Worm (Caenorhabditis elegans) whole organism, mixed stage, embryonic: Measurements from ENCODE around the gene F48F5.6.

Experiments
- M03D4.4 ChIP-seq: sonication (generic microtip); optimal IDR thresholded peaks from 2 replicates; lab custom pipeline; 2017; ENCODE audit warnings: mild to moderate bottlenecking, missing genetic modification characterization, missing compliant biosample characterization
- bed-3 ChIP-seq: fragments of 200-800 bp; sonication (Bioruptor generic); optimal IDR thresholded peaks from 3 replicates; lab custom pipeline; 2018; ENCODE audit warnings: mild to moderate bottlenecking, missing genetic modification characterization, moderate library complexity, missing compliant biosample characterization
- blmp-1 ChIP-seq: fragments of 150-350 bp; optimal IDR thresholded peaks from 2 replicates; lab custom pipeline; 2014; ENCODE audit warnings: missing biosample characterization, missing genetic modification characterization
- ceh-39 ChIP-seq: fragments of 150-350 bp; optimal IDR thresholded peaks from 2 replicates; lab custom pipeline; 2014; ENCODE audit warnings: missing biosample characterization, missing genetic modification characterization
- ceh-43 ChIP-seq: fragments of 200-800 bp; sonication (Bioruptor generic); optimal IDR thresholded peaks from 2 replicates; lab custom pipeline; 2018; ENCODE audit warnings: mild to moderate bottlenecking, missing genetic modification characterization, moderate library complexity, missing compliant biosample characterization
- ceh-83 ChIP-seq: fragments of 200-800 bp; sonication (Bioruptor generic); optimal IDR thresholded peaks from 2 replicates; lab custom pipeline; 2018; ENCODE audit warnings: mild to moderate bottlenecking, missing genetic modification characterization, missing compliant biosample characterization
- ces-1 ChIP-seq: fragments of 150-350 bp; optimal IDR thresholded peaks from 2 replicates; lab custom pipeline; 2014; ENCODE audit warnings: missing biosample characterization, missing genetic modification reagents, missing genetic modification characterization
- cnd-1 ChIP-seq: fragments of 200-800 bp; sonication (Bioruptor generic); optimal IDR thresholded peaks from 2 replicates; lab custom pipeline; 2018; ENCODE audit warnings: mild to moderate bottlenecking, missing genetic modification characterization, missing compliant biosample characterization
- drap-1 ChIP-seq: fragments of 200-800 bp; sonication (Bioruptor generic); optimal IDR thresholded peaks from 3 replicates; lab custom pipeline; 2018; ENCODE audit warnings: mild to moderate bottlenecking, missing genetic modification characterization, missing compliant biosample characterization
- elt-1 ChIP-seq: sonication (generic microtip); optimal IDR thresholded peaks from 2 replicates; lab custom pipeline; 2017; ENCODE audit warnings: missing genetic modification characterization, mild to moderate bottlenecking, missing compliant biosample characterization, antibody characterized with exemption, moderate library complexity, borderline replicate concordance; ENCODE audit not compliant: insufficient read depth
- elt-3 ChIP-seq: fragments of 150-350 bp; optimal IDR thresholded peaks from 2 replicates; lab custom pipeline; 2014; ENCODE audit warnings: missing biosample characterization, missing genetic modification characterization
- flh-1 ChIP-seq: fragments of 200-800 bp; sonication (Bioruptor generic); optimal IDR thresholded peaks from 2 replicates; lab custom pipeline; 2018; ENCODE audit warnings: mild to moderate bottlenecking, missing genetic modification characterization, moderate library complexity, missing compliant biosample characterization
- ham-2 ChIP-seq: fragments of 200-800 bp; sonication (Bioruptor generic); optimal IDR thresholded peaks from 2 replicates; lab custom pipeline; 2018; ENCODE audit warnings: mild to moderate bottlenecking, missing genetic modification characterization, missing compliant biosample characterization
- lin-13 ChIP-seq: fragments of 150-350 bp; optimal IDR thresholded peaks from 2 replicates; lab custom pipeline; 2014; ENCODE audit warnings: missing biosample characterization, missing genetic modification characterization
- lin-32 ChIP-seq: fragments of 200-800 bp; sonication (Bioruptor generic); optimal IDR thresholded peaks from 2 replicates; lab custom pipeline; 2018; ENCODE audit warnings: mild to moderate bottlenecking, missing genetic modification characterization, missing compliant biosample characterization
- lsy-2 ChIP-seq: fragments of 150-350 bp; optimal IDR thresholded peaks from 2 replicates; lab custom pipeline; 2014; ENCODE audit warnings: missing biosample characterization, missing genetic modification characterization
- mab-5 ChIP-seq: fragments of 150-350 bp; optimal IDR thresholded peaks from 2 replicates; lab custom pipeline; 2014; ENCODE audit warnings: missing biosample characterization, missing genetic modification characterization
- mep-1 ChIP-seq: fragments of 150-350 bp; optimal IDR thresholded peaks from 2 replicates; lab custom pipeline; 2017; ENCODE audit warnings: missing biosample characterization, missing genetic modification reagents, missing genetic modification characterization, inconsistent platforms
- mls-2 ChIP-seq: sonication (generic microtip); optimal IDR thresholded peaks from 2 replicates; lab custom pipeline; 2016; ENCODE audit warnings: mild to moderate bottlenecking, missing genetic modification characterization, moderate library complexity, missing compliant biosample characterization
- nhr-12 ChIP-seq: fragments of 150-350 bp; optimal IDR thresholded peaks from 2 replicates; lab custom pipeline; 2014; ENCODE audit warnings: missing biosample characterization, missing genetic modification characterization
- nhr-2 ChIP-seq: fragments of 150-350 bp; optimal IDR thresholded peaks from 2 replicates; lab custom pipeline; 2014; ENCODE audit warnings: missing biosample characterization, missing genetic modification characterization
- nhr-237 ChIP-seq: fragments of 150-350 bp; optimal IDR thresholded peaks from 2 replicates; lab custom pipeline; 2014; ENCODE audit warnings: missing biosample characterization, missing genetic modification characterization
- nhr-28 ChIP-seq: fragments of 150-350 bp; optimal IDR thresholded peaks from 2 replicates; lab custom pipeline; 2014; ENCODE audit warnings: missing biosample characterization, missing genetic modification characterization
- nhr-76 ChIP-seq: sonication (generic microtip); optimal IDR thresholded peaks from 2 replicates; lab custom pipeline; 2017; ENCODE audit warnings: missing biosample characterization, missing genetic modification characterization
- pha-4 ChIP-seq: fragments of 150-350 bp; optimal IDR thresholded peaks from 2 replicates; lab custom pipeline; 2018; ENCODE audit warnings: missing biosample characterization, missing genetic modification reagents, missing genetic modification characterization
- sem-2 ChIP-seq: fragments of 200-800 bp; sonication (Bioruptor generic); optimal IDR thresholded peaks from 2 replicates; lab custom pipeline; 2018; ENCODE audit warnings: mild to moderate bottlenecking, missing genetic modification characterization, missing compliant biosample characterization
- snpc-4 ChIP-seq: fragments of 150-350 bp; optimal IDR thresholded peaks from 2 replicates; lab custom pipeline; 2014; ENCODE audit warnings: missing biosample characterization, missing genetic modification characterization
- sptf-1 ChIP-seq: sonication (generic microtip); optimal IDR thresholded peaks from 2 replicates; lab custom pipeline; 2017; ENCODE audit warnings: mild to moderate bottlenecking, missing genetic modification characterization, moderate library complexity, missing compliant biosample characterization
- tbx-8 ChIP-seq: fragments of 200-800 bp; sonication (Bioruptor generic); optimal IDR thresholded peaks from 2 replicates; lab custom pipeline; 2018; ENCODE audit warnings: mild to moderate bottlenecking, missing genetic modification characterization, moderate library complexity, missing compliant biosample characterization
- unc-120 ChIP-seq: sonication (generic microtip); optimal IDR thresholded peaks from 2 replicates; lab custom pipeline; 2017; ENCODE audit warnings: missing genetic modification characterization, missing compliant biosample characterization; ENCODE audit not compliant: poor library complexity, severe bottlenecking
- unc-39 ChIP-seq: fragments of 150-350 bp; optimal IDR thresholded peaks from 2 replicates; lab custom pipeline; 2014; ENCODE audit warnings: missing biosample characterization, missing genetic modification characterization
- unc-62 ChIP-seq: fragments of 150-350 bp; optimal IDR thresholded peaks from 2 replicates; lab custom pipeline; 2014; ENCODE audit warnings: missing biosample characterization, missing genetic modification reagents, missing genetic modification characterization
- zip-8 ChIP-seq: fragments of 150-350 bp; optimal IDR thresholded peaks from 2 replicates; lab custom pipeline; 2014; ENCODE audit warnings: missing biosample characterization, missing genetic modification characterization
- ztf-11 ChIP-seq: fragments of 150-350 bp; optimal IDR thresholded peaks from 2 replicates; lab custom pipeline; 2014; ENCODE audit warnings: missing biosample characterization, missing genetic modification characterization

Gene F48F5.6

ce11 chrV:20413426-20413825, 39.6 kb downstream of the F48F5.6 start:
- TF ChIP-seq zip-8 (tag; lab: Kevin White, UChicago) (no peak), lin-13 (no peak), cnd-1 (tag; lab: Kevin White, UChicago) (no peak), nhr-237 (tag; lab: Kevin White, UChicago) (no peak)

ce11 chrV:20412225-20412624, 40.8 kb downstream of the F48F5.6 start:
- TF ChIP-seq ces-1 = no peak
- no peak for TF ChIP-seq mab-5 (tag; lab: Kevin White, UChicago)
- no peak for TF ChIP-seq unc-39 (tag; lab: Kevin White, UChicago)
- no peak for TF ChIP-seq elt-1
- no peak for TF ChIP-seq nhr-12 (tag; lab: Kevin White, UChicago)

- TF ChIP-seq lsy-2 (tag; lab: Kevin White, UChicago) = no peak
- TF ChIP-seq sem-2 (GFP tag; lab: Kevin White, UChicago) = no peak
- TF ChIP-seq mls-2 = no peak
- no peak for TF ChIP-seq nhr-76 (tag; lab: Kevin White, UChicago)
- no peak for TF ChIP-seq unc-120 (tag; lab: Kevin White, UChicago)
- TF ChIP-seq tbx-8 (GFP tag; lab: Kevin White, UChicago) = no peak
- TF ChIP-seq nhr-2 (tag; lab: Kevin White, UChicago) = no peak
- TF ChIP-seq nhr-12 (tag; lab: Kevin White, UChicago) = no peak
- no peak for TF ChIP-seq ztf-11
- TF ChIP-seq mab-5 (tag; lab: Kevin White, UChicago) = no peak
- TF ChIP-seq ham-2 (GFP tag; lab: Kevin White, UChicago) = no peak
- TF ChIP-seq flh-1 (GFP tag; lab: Kevin White, UChicago) = no peak
- TF ChIP-seq mep-1 (tag; lab: Kevin White, UChicago) = no peak
- no peak for TF ChIP-seq bed-3
- no peak for TF ChIP-seq ces-1
- no peak for TF ChIP-seq M03D4.4 (tag; lab: Kevin White, UChicago)
Observed at ce11 chrV:20411659-20412058, 41.3 kb downstream of the F48F5.6 start, which contains the start of gene F53H2.3. Gene F53H2.3 (minus strand): TSS chrV:20411759.

ce11 chrV:20410285-20410684, 42.7 kb downstream of the F48F5.6 start:
- no peak for TF ChIP-seq unc-62 (GFP tag; lab: Kevin White, UChicago)
- TF ChIP-seq ceh-39 (tag; lab: Kevin White, UChicago) = no peak
- peak; percentile 26 for TF ChIP-seq nhr-2 (tag; lab: Kevin White, UChicago)
- TF ChIP-seq M03D4.4 (tag; lab: Kevin White, UChicago) = no peak
- TF ChIP-seq drap-1 = peak; percentile 64
- no peak for TF ChIP-seq pha-4
- no peak for TF ChIP-seq lsy-2 (tag; lab: Kevin White, UChicago)
- TF ChIP-seq cnd-1 (tag; lab: Kevin White, UChicago) = no peak
- no peak for TF ChIP-seq sem-2 (GFP tag; lab: Kevin White, UChicago)
- no peak for TF ChIP-seq lin-13
- peak; percentile 11 for TF ChIP-seq sptf-1 (tag; lab: Kevin White, UChicago)
- TF ChIP-seq ceh-83 (GFP tag; lab: Kevin White, UChicago) = no peak
- TF ChIP-seq unc-120 (tag; lab: Kevin White, UChicago) = no peak
- peak; percentile 16 for TF ChIP-seq ham-2 (GFP tag; lab: Kevin White, UChicago)
- TF ChIP-seq zip-8 (tag; lab: Kevin White, UChicago) = no peak
- no peak for TF ChIP-seq ztf-11
- peak; percentile 52 for TF ChIP-seq mls-2
- TF ChIP-seq elt-3 (tag; lab: Kevin White, UChicago) = no peak
- TF ChIP-seq nhr-28 (tag; lab: Kevin White, UChicago) = no peak
- TF ChIP-seq ceh-43 = no peak
- no peak for TF ChIP-seq elt-1
- TF ChIP-seq lin-32 (GFP tag; lab: Kevin White, UChicago) = peak; percentile 13
- TF ChIP-seq mep-1 (tag; lab: Kevin White, UChicago) = no peak
- no peak for TF ChIP-seq bed-3
- no peak for TF ChIP-seq snpc-4
- no peak for TF ChIP-seq nhr-76 (tag; lab: Kevin White, UChicago)
- TF ChIP-seq blmp-1 = no peak
- TF ChIP-seq nhr-237 (tag; lab: Kevin White, UChicago) = no peak
- TF ChIP-seq flh-1 (GFP tag; lab: Kevin White, UChicago) = no peak
- no peak for TF ChIP-seq mab-5 (tag; lab: Kevin White, UChicago)
